Worm (Caenorhabditis elegans): ENCODE results near the gene klp-17.

DNA sequence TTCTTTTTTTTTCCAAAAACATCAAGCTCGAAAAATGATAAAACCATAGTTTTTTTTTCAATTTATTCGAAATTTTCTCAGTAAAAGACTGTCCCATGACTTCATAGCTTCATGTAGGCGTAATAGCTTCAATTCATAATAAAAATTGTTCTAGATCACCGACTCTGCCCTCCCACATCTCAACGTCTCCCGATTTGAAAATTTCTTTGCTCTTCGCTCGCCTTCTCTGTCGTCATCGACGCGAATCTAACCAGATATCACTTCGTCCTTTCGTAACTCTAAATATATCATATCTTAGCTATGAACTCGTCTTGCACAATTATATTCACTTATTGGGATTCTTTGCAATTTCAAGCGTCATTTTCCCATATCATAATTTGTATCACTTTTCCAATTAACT is 47.3 kb upstream of the klp-17 start, which contains the start of gene srh-44:
- TF ChIP-seq lin-13 (tag; optimal IDR thresholded peaks at IDR 0.05) (no peak), nhr-12 (tag; optimal IDR thresholded peaks at IDR 0.05) (no peak), flh-1 (GFP tag; optimal IDR thresholded peaks at IDR 0.05) (no peak), unc-120 (tag; optimal IDR thresholded peaks at IDR 0.05; ENCODE audit: poor library complexity, severe bottlenecking) (no peak), ces-1 (GFP tag; optimal IDR thresholded peaks at IDR 0.05) (no peak), snpc-4 (tag; optimal IDR thresholded peaks at IDR 0.05) (no peak), elt-3 (tag; optimal IDR thresholded peaks at IDR 0.05) (no peak)

Measured in whole organism, mixed stage, embryonic.